Worm (Caenorhabditis elegans) whole organism, late embryonic: ENCODE data around the gene C01G6.9.

Source experiments
- F13H6.1 ChIP-seq: sonication (generic microtip); optimal IDR thresholded peaks from 2 replicates; lab custom pipeline; 2016; ENCODE audit warnings: missing genetic modification characterization, missing compliant biosample characterization
- ama-1 ChIP-seq: fragments of 150-350 bp; optimal IDR thresholded peaks from 2 replicates; lab custom pipeline; 2014
- ceh-2 ChIP-seq: sonication (generic microtip); optimal IDR thresholded peaks from 2 replicates; lab custom pipeline; 2016; ENCODE audit warnings: missing genotype, missing genetic modification characterization, missing compliant biosample characterization
- dve-1 ChIP-seq: sonication (generic microtip); optimal IDR thresholded peaks from 2 replicates; lab custom pipeline; 2017; ENCODE audit warnings: antibody characterized with exemption, mild to moderate bottlenecking, missing genetic modification characterization, missing compliant biosample characterization
- elt-2 ChIP-seq: sonication (generic microtip); optimal IDR thresholded peaks from 2 replicates; lab custom pipeline; 2016; ENCODE audit warnings: missing genetic modification reagents, missing genetic modification characterization, missing compliant biosample characterization
- eyg-1 ChIP-seq: sonication (generic microtip); optimal IDR thresholded peaks from 2 replicates; lab custom pipeline; 2016; ENCODE audit warnings: missing genotype, missing genetic modification characterization, missing compliant biosample characterization
- fkh-10 ChIP-seq: fragments of 150-350 bp; optimal IDR thresholded peaks from 2 replicates; lab custom pipeline; 2014; ENCODE audit warnings: missing biosample characterization, missing genetic modification reagents, missing genetic modification characterization
- gmeb-2 ChIP-seq: sonication (generic microtip); optimal IDR thresholded peaks from 2 replicates; lab custom pipeline; 2016; ENCODE audit warnings: missing genetic modification characterization, inconsistent platforms, missing compliant biosample characterization
- hlh-6 ChIP-seq: sonication (generic microtip); optimal IDR thresholded peaks from 2 replicates; lab custom pipeline; 2016; ENCODE audit warnings: missing genotype, missing genetic modification characterization, missing compliant biosample characterization
- nfya-1 ChIP-seq: sonication (generic microtip); optimal IDR thresholded peaks from 2 replicates; lab custom pipeline; 2017; ENCODE audit warnings: missing genetic modification characterization, mild to moderate bottlenecking, missing compliant biosample characterization, antibody characterized with exemption, moderate library complexity
- nhr-232 ChIP-seq: sonication (generic microtip); optimal IDR thresholded peaks from 2 replicates; lab custom pipeline; 2016; ENCODE audit warnings: missing genetic modification characterization, missing compliant biosample characterization
- sox-2 ChIP-seq: fragments of 200-800 bp; sonication (Bioruptor generic); IDR thresholded peaks from 2 replicates; pipeline ENCODE4 v1.3.6; 2022; ENCODE audit warnings: missing genetic modification reagents, missing genetic modification characterization, missing compliant biosample characterization
- syd-9 ChIP-seq: sonication (generic microtip); optimal IDR thresholded peaks from 2 replicates; lab custom pipeline; 2016; ENCODE audit warnings: mild to moderate bottlenecking, missing genetic modification characterization, moderate library complexity, missing compliant biosample characterization
- ttx-3 ChIP-seq: sonication (generic microtip); optimal IDR thresholded peaks from 2 replicates; lab custom pipeline; 2016; ENCODE audit warnings: missing genetic modification reagents, missing genetic modification characterization, missing compliant biosample characterization

DNA sequence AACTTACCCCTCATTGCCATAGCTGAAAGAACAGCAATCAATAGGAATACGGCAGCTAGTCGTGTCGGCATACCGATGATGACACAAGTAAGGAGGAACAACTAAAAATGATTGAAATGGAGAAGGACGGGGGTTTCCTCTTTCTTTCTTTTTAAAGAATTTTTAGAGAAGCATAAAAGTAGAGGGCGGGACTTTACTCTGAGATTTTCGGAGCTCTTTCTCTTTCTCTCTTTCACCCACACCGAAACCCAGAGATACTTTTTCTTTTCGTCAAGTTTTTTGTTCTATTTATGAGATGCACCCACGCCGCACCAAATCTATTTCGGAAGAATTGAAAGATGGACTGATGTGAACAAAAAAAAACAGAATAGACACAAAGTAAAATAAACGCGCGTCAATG, 49.0 kb downstream of the C01G6.9 start, which contains the start of gene T26C5.5:
- TF ChIP-seq dve-1 (no peak), ceh-2 (tag; lab: Kevin White, UChicago) (no peak), syd-9 (tag; lab: Kevin White, UChicago) (no peak), ttx-3 (tag; lab: Kevin White, UChicago) (no peak), F13H6.1 (tag; lab: Kevin White, UChicago) (no peak), ama-1 (lab: Kevin White, UChicago) (no peak), nfya-1 (tag; lab: Kevin White, UChicago) (no peak), eyg-1 (tag; lab: Kevin White, UChicago) (no peak), sox-2 (GFP tag; lab: Robert Waterston, UW) (no peak), gmeb-2 (tag; lab: Kevin White, UChicago) (no peak), fkh-10 (GFP tag; lab: Kevin White, UChicago) (no peak), elt-2 (tag; lab: Kevin White, UChicago) (no peak), hlh-6 (tag; lab: Kevin White, UChicago) (no peak), nhr-232 (tag; lab: Kevin White, UChicago) (no peak)
